Worm (Caenorhabditis elegans) whole organism, midembryonic: Measurements from ENCODE around the gene twk-17.

Experiments
- T22C8.4 ChIP-seq: fragments of 200-800 bp; sonication (Bioruptor generic); IDR thresholded peaks from 2 replicates; pipeline ENCODE4 v1.3.6; 2022; ENCODE audit warnings: missing genetic modification characterization, missing compliant biosample characterization
- cog-1 ChIP-seq: sonication (generic microtip); optimal IDR thresholded peaks from 2 replicates; lab custom pipeline; 2016; ENCODE audit warnings: missing genetic modification characterization, missing compliant biosample characterization
- flt-1 ChIP-seq: fragments of 200-800 bp; sonication (Bioruptor generic); IDR thresholded peaks from 2 replicates; pipeline ENCODE4 v1.3.6; 2022; ENCODE audit warnings: missing genetic modification characterization, missing compliant biosample characterization
- klf-2 ChIP-seq: fragments of 200-800 bp; sonication (Bioruptor generic); conservative IDR thresholded peaks from 2 replicates; pipeline ENCODE4 v1.3.6; 2022; ENCODE audit warnings: missing genetic modification reagents, missing genetic modification characterization, missing compliant biosample characterization
- med-1 ChIP-seq: sonication (generic microtip); optimal IDR thresholded peaks from 2 replicates; lab custom pipeline; 2017; ENCODE audit warnings: missing genetic modification characterization, mild to moderate bottlenecking, missing compliant biosample characterization, antibody characterized with exemption, missing genetic modification reagents; ENCODE audit not compliant: insufficient read depth
- ref-1 ChIP-seq: fragments of 200-800 bp; sonication (Bioruptor generic); conservative IDR thresholded peaks from 2 replicates; pipeline ENCODE4 v1.3.6; 2022; ENCODE audit warnings: missing genetic modification reagents, missing genetic modification characterization, missing compliant biosample characterization
- tab-1 ChIP-seq: fragments of 200-800 bp; sonication (Bioruptor generic); IDR thresholded peaks from 2 replicates; pipeline ENCODE4 v1.3.6; 2022; ENCODE audit warnings: missing genetic modification characterization, missing compliant biosample characterization
- ztf-23 ChIP-seq: fragments of 200-800 bp; sonication (Bioruptor generic); IDR thresholded peaks from 2 replicates; pipeline ENCODE4 v1.3.6; 2022; ENCODE audit warnings: missing genetic modification reagents, missing genetic modification characterization, missing compliant biosample characterization
- ztf-29 ChIP-seq: fragments of 200-800 bp; sonication (Bioruptor generic); IDR thresholded peaks from 2 replicates; pipeline ENCODE4 v1.3.6; 2022; ENCODE audit warnings: missing genetic modification reagents, missing genetic modification characterization, missing compliant biosample characterization

DNA sequence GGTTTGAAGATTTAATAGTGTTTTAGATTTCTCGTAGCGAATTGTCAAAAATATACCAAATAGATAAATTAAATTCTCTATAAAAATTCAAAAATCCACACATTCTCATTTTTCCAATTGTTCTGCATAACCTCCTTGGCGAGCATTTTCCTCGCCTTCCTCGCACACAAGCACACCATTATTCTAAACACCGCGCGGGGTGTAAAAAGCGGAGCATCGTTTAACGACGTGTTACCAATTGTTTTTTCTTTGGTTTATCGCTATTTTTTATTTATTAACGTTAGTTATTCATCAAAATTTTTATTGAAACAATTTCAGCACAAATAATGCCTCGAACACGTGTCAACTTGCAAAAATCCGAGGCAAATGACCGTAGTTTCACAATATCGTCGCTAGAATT, 42.9 kb downstream of the twk-17 start, which contains the start of gene vps-52:
- TF ChIP-seq ztf-29 (GFP tag; lab: Robert Waterston, UW) (no peak), tab-1 (GFP tag; lab: Robert Waterston, UW) (no peak), med-1 (GFP tag; lab: Kevin White, UChicago) (no peak), cog-1 (no peak), ref-1 (GFP tag; lab: Robert Waterston, UW) (no peak), ztf-23 (GFP tag; lab: Robert Waterston, UW) (no peak), flt-1 (GFP tag; lab: Robert Waterston, UW) (no peak), klf-2 (GFP tag; lab: Robert Waterston, UW) (no peak), T22C8.4 (GFP tag; lab: Robert Waterston, UW) (no peak)
